Fruit fly (Drosophila melanogaster) whole organism, prepupa: ENCODE results near the gene bdl.

ENCODE experiments used
- CG10631 ChIP-seq: fragments of 200-800 bp; sonication (Bioruptor generic); optimal IDR thresholded peaks from 2 replicates; lab custom pipeline; 2016; ENCODE audit warnings: missing biosample characterization, missing genetic modification characterization
- CG3032 ChIP-seq: fragments of 200-800 bp; optimal IDR thresholded peaks from 2 replicates; lab custom pipeline; 2019; ENCODE audit warnings: missing biosample characterization, mild to moderate bottlenecking, missing genetic modification characterization, moderate library complexity
- CG4318 ChIP-seq: fragments of 200-800 bp; sonication (Bioruptor generic); optimal IDR thresholded peaks from 3 replicates; lab custom pipeline; 2017; ENCODE audit warnings: missing biosample characterization, mild to moderate bottlenecking, missing genetic modification characterization
- CG6792 ChIP-seq: fragments of 200-800 bp; sonication (Bioruptor generic); optimal IDR thresholded peaks from 3 replicates; lab custom pipeline; 2016; ENCODE audit warnings: missing biosample characterization, missing genetic modification characterization
- CG8119 ChIP-seq: fragments of 200-800 bp; sonication (Bioruptor generic); IDR thresholded peaks from 3 replicates; pipeline ENCODE4 v1.3.6; 2022; ENCODE audit warnings: missing biosample characterization, missing genetic modification characterization
- Met ChIP-seq: fragments of 200-800 bp; sonication (Bioruptor generic); optimal IDR thresholded peaks from 3 replicates; lab custom pipeline; 2016; ENCODE audit warnings: missing biosample characterization, missing genetic modification characterization
- OdsH ChIP-seq: fragments of 200-800 bp; sonication (Bioruptor generic); optimal IDR thresholded peaks from 3 replicates; lab custom pipeline; 2016; ENCODE audit warnings: missing biosample characterization, missing genetic modification characterization
- Sox14 ChIP-seq: fragments of 200-800 bp; sonication (Bioruptor generic); optimal IDR thresholded peaks from 3 replicates; lab custom pipeline; 2016; ENCODE audit warnings: missing biosample characterization, missing genetic modification characterization
- achi ChIP-seq: fragments of 200-800 bp; sonication (Bioruptor generic); optimal IDR thresholded peaks from 3 replicates; lab custom pipeline; 2016; ENCODE audit warnings: missing biosample characterization, missing genetic modification characterization
- esn ChIP-seq: fragments of 200-800 bp; sonication (Bioruptor generic); optimal IDR thresholded peaks from 2 replicates; lab custom pipeline; 2016; ENCODE audit warnings: missing biosample characterization, mild to moderate bottlenecking, missing genetic modification characterization, moderate library complexity
- fd59A ChIP-seq: fragments of 200-800 bp; sonication (Bioruptor generic); optimal IDR thresholded peaks from 2 replicates; lab custom pipeline; 2017; ENCODE audit warnings: missing biosample characterization, mild to moderate bottlenecking, missing genetic modification characterization, missing genetic modification reagents
- lz ChIP-seq: fragments of 200-800 bp; sonication (Bioruptor generic); optimal IDR thresholded peaks from 3 replicates; lab custom pipeline; 2016; ENCODE audit warnings: missing biosample characterization, missing genetic modification characterization
- salr ChIP-seq, 2 experiments: fragments of 200-800 bp; sonication (Bioruptor generic); optimal IDR thresholded peaks; 3 replicates each; lab custom pipeline; 2016 to 2018; ENCODE audit warnings: missing biosample characterization in 2 of 2, missing genetic modification characterization in 2 of 2, mild to moderate bottlenecking in 1 of 2
- vri ChIP-seq: fragments of 200-800 bp; sonication (Bioruptor generic); optimal IDR thresholded peaks from 3 replicates; lab custom pipeline; 2016; ENCODE audit warnings: missing biosample characterization, mild to moderate bottlenecking, missing genetic modification characterization

The bdl gene

DNA sequence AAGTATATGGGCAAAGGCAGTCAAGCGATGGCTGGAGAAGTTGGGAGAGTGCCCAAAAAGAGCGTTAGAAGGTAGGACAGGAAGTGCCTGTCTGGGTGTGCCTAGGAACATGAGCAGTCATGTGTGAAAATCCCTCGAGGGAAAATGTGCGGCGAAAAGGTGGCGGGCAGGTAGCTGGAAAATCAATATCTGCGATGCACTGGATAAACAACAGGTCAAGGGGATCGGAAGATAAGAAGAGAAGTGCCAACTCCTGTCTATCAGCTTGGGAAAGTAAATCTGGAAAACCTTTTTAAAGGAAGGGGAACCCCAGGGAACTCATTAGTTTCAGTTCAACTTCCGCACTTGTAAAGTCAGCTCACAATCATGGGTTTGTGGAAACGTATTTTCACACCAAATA lies 54.0 kb downstream of the bdl start:
- TF ChIP-seq lz (GFP tag; lab: Kevin White, UChicago), result no peak
- TF ChIP-seq esn (GFP tag; lab: Kevin White, UChicago), result no peak
- TF ChIP-seq OdsH (GFP tag; lab: Kevin White, UChicago), result no peak
- TF ChIP-seq CG3032, result no peak
- no peak for TF ChIP-seq CG6792
- no peak for TF ChIP-seq salr (GFP tag; optimal IDR thresholded peaks at IDR 0.05; lab: Kevin White, UChicago)
- no peak for TF ChIP-seq CG10631 (GFP tag; lab: Kevin White, UChicago)
- TF ChIP-seq Met (GFP tag; lab: Kevin White, UChicago), result no peak
- TF ChIP-seq achi (GFP tag; lab: Kevin White, UChicago), result no peak
- TF ChIP-seq CG4318 (GFP tag; lab: Kevin White, UChicago), result no peak
- TF ChIP-seq CG8119 (GFP tag; lab: Robert Waterston, UW), result no peak
- TF ChIP-seq vri (GFP tag; lab: Kevin White, UChicago), result no peak
- TF ChIP-seq Sox14 (GFP tag; lab: Kevin White, UChicago), result no peak
- TF ChIP-seq fd59A (GFP tag; lab: Kevin White, UChicago), result no peak
- TF ChIP-seq, all 60 proteins: peak for 0
